Fruit fly (Drosophila melanogaster) whole organism, embryonic: Measurements from ENCODE around the gene pasi2.
A peak's percentile ranks its signal among the peaks of the same experiment; 100 is the strongest.

Experiments
- Aef1 ChIP-seq: fragments of 200-800 bp; sonication (Bioruptor generic); IDR thresholded peaks from 3 replicates; pipeline ENCODE4 v1.3.6; 2022; ENCODE audit warnings: missing biosample characterization, missing genetic modification characterization
- Antp ChIP-seq: fragments of 200-800 bp; sonication (Bioruptor generic); optimal IDR thresholded peaks from 3 replicates; lab custom pipeline; 2016; ENCODE audit warnings: missing biosample characterization, missing genetic modification characterization
- Atf6 ChIP-seq: fragments of 200-800 bp; sonication (Bioruptor generic); IDR thresholded peaks from 2 replicates; pipeline ENCODE4 v1.3.6; 2022; ENCODE audit warnings: missing biosample characterization, missing genetic modification characterization
- CG13624 ChIP-seq: fragments of 200-800 bp; sonication (Bioruptor generic); optimal IDR thresholded peaks from 2 replicates; lab custom pipeline; 2016; ENCODE audit warnings: missing biosample characterization, missing genetic modification characterization
- CG14050 ChIP-seq: fragments of 200-800 bp; sonication (Bioruptor generic); IDR thresholded peaks from 3 replicates; pipeline ENCODE4 v1.3.6; 2022; ENCODE audit warnings: missing biosample characterization, missing genetic modification characterization
- CG15073 ChIP-seq: fragments of 200-800 bp; sonication (Bioruptor generic); optimal IDR thresholded peaks from 2 replicates; lab custom pipeline; 2016; ENCODE audit warnings: missing biosample characterization, missing genetic modification characterization
- CG15479 ChIP-seq: fragments of 200-800 bp; sonication (Bioruptor generic); optimal IDR thresholded peaks from 3 replicates; lab custom pipeline; 2019; ENCODE audit warnings: missing biosample characterization, mild to moderate bottlenecking, missing genetic modification characterization, moderate library complexity
- CG17912 ChIP-seq: fragments of 200-800 bp; sonication (Bioruptor generic); optimal IDR thresholded peaks from 2 replicates; lab custom pipeline; 2018; ENCODE audit warnings: missing biosample characterization, mild to moderate bottlenecking, missing genetic modification characterization
- CG1792 ChIP-seq: fragments of 200-800 bp; sonication (Bioruptor generic); optimal IDR thresholded peaks from 2 replicates; lab custom pipeline; 2016; ENCODE audit warnings: missing biosample characterization, missing genetic modification characterization
- CG18011 ChIP-seq: fragments of 200-800 bp; sonication (Bioruptor generic); optimal IDR thresholded peaks from 2 replicates; lab custom pipeline; 2017; ENCODE audit warnings: missing biosample characterization, missing genetic modification characterization, mild to moderate bottlenecking, moderate library complexity, missing genotype
- CG2116 ChIP-seq: fragments of 200-800 bp; sonication (Bioruptor generic); optimal IDR thresholded peaks from 3 replicates; lab custom pipeline; 2018; ENCODE audit warnings: missing biosample characterization, mild to moderate bottlenecking, missing genetic modification characterization
- CG30020 ChIP-seq: fragments of 200-800 bp; optimal IDR thresholded peaks from 2 replicates; lab custom pipeline; 2019; ENCODE audit warnings: missing biosample characterization, mild to moderate bottlenecking, missing genetic modification characterization, moderate library complexity
- CG30403 ChIP-seq: fragments of 200-800 bp; sonication (Bioruptor generic); optimal IDR thresholded peaks from 3 replicates; lab custom pipeline; 2016; ENCODE audit warnings: missing biosample characterization, missing genetic modification characterization
- CG3281 ChIP-seq: fragments of 200-800 bp; sonication (Bioruptor generic); optimal IDR thresholded peaks from 3 replicates; lab custom pipeline; 2017; ENCODE audit warnings: missing biosample characterization, mild to moderate bottlenecking, missing genetic modification characterization
- CG43689 ChIP-seq: fragments of 200-800 bp; sonication (Bioruptor generic); IDR thresholded peaks from 2 replicates; pipeline ENCODE4 v1.3.6; 2022; ENCODE audit warnings: missing biosample characterization, missing genetic modification characterization
- CG4707 ChIP-seq: fragments of 200-800 bp; sonication (Bioruptor generic); optimal IDR thresholded peaks from 2 replicates; lab custom pipeline; 2018; ENCODE audit warnings: missing biosample characterization, mild to moderate bottlenecking, missing genetic modification characterization, moderate library complexity
- CG4730 ChIP-seq: fragments of 200-800 bp; sonication (Bioruptor generic); IDR thresholded peaks from 2 replicates; pipeline ENCODE4 v1.3.6; 2022; ENCODE audit warnings: missing biosample characterization, missing genetic modification characterization
- CG5245 ChIP-seq: fragments of 200-800 bp; sonication (Bioruptor generic); optimal IDR thresholded peaks from 3 replicates; lab custom pipeline; 2016; ENCODE audit warnings: missing biosample characterization, missing genetic modification characterization
- CG6854 ChIP-seq: fragments of 200-800 bp; sonication (Bioruptor generic); optimal IDR thresholded peaks from 3 replicates; lab custom pipeline; 2017; ENCODE audit warnings: missing biosample characterization, mild to moderate bottlenecking, missing genetic modification characterization
- CG7372 ChIP-seq: fragments of 200-800 bp; sonication (Bioruptor generic); IDR thresholded peaks from 2 replicates; pipeline ENCODE4 v1.3.6; 2022; ENCODE audit warnings: missing biosample characterization, missing genetic modification characterization
- CG8089 ChIP-seq: fragments of 200-800 bp; sonication (Bioruptor generic); optimal IDR thresholded peaks from 3 replicates; lab custom pipeline; 2016; ENCODE audit warnings: missing biosample characterization, missing genetic modification characterization
- CG8388 ChIP-seq: fragments of 200-800 bp; sonication (Bioruptor generic); optimal IDR thresholded peaks from 2 replicates; lab custom pipeline; 2019; ENCODE audit warnings: missing biosample characterization, mild to moderate bottlenecking, missing genetic modification characterization, moderate library complexity
- D ChIP-seq, 2 experiments: fragments of 200-800 bp in 1 of 2; fragments of >200 bp in 1 of 2; sonication (Bioruptor generic) in 1 of 2; optimal IDR thresholded peaks; 2 replicates in 1 of 2; 3 replicates in 1 of 2; lab custom pipeline; 2017; ENCODE audit warnings: mild to moderate bottlenecking in 1 of 2, missing biosample characterization in 1 of 2, missing genetic modification characterization in 1 of 2, missing genetic modification reagents in 1 of 2
- Dp ChIP-seq: fragments of 200-800 bp; sonication (Bioruptor generic); optimal IDR thresholded peaks from 2 replicates; lab custom pipeline; 2018; ENCODE audit warnings: missing biosample characterization, mild to moderate bottlenecking, missing genetic modification characterization, moderate library complexity
- Dref ChIP-seq: fragments of 200-800 bp; sonication (Bioruptor generic); IDR thresholded peaks from 2 replicates; pipeline ENCODE4 v1.3.6; 2022; ENCODE audit warnings: missing biosample characterization, missing genetic modification characterization
- Eip74EF ChIP-seq, 2 experiments: fragments of 200-800 bp in 1 of 2; fragments of >200 bp in 1 of 2; sonication (Bioruptor generic) in 1 of 2; optimal IDR thresholded peaks; 2 replicates each; lab custom pipeline; 2017 to 2019; ENCODE audit warnings: missing biosample characterization in 2 of 2, missing genetic modification characterization in 2 of 2, mild to moderate bottlenecking in 1 of 2, moderate library complexity in 1 of 2
- Ets97D ChIP-seq: fragments of 200-800 bp; sonication (Bioruptor generic); optimal IDR thresholded peaks from 3 replicates; lab custom pipeline; 2016; ENCODE audit warnings: missing biosample characterization, missing genetic modification characterization
- H15 ChIP-seq: fragments of 200-800 bp; sonication (Bioruptor generic); IDR thresholded peaks from 3 replicates; pipeline ENCODE4 v1.3.6; 2022; ENCODE audit warnings: missing biosample characterization, missing genetic modification characterization
- HLH3B ChIP-seq: fragments of 200-800 bp; sonication (Bioruptor generic); IDR thresholded peaks from 2 replicates; pipeline ENCODE4 v1.3.6; 2022; ENCODE audit warnings: missing biosample characterization, missing genetic modification characterization
- HLHmδ ChIP-seq: fragments of 200-800 bp; sonication (Bioruptor generic); optimal IDR thresholded peaks from 2 replicates; lab custom pipeline; 2018; ENCODE audit warnings: missing biosample characterization, mild to moderate bottlenecking, missing genetic modification characterization, moderate library complexity
- HmgZ ChIP-seq: fragments of 200-800 bp; sonication (Bioruptor generic); optimal IDR thresholded peaks from 2 replicates; lab custom pipeline; 2018; ENCODE audit warnings: missing biosample characterization, mild to moderate bottlenecking, missing genetic modification characterization
- Hr39 ChIP-seq: fragments of >200 bp; optimal IDR thresholded peaks from 2 replicates; lab custom pipeline; 2017
- Nf-YB ChIP-seq: fragments of 200-800 bp; sonication (Bioruptor generic); optimal IDR thresholded peaks from 3 replicates; lab custom pipeline; 2019; ENCODE audit warnings: missing biosample characterization, mild to moderate bottlenecking, missing genetic modification characterization, moderate library complexity
- Opbp ChIP-seq: fragments of 200-800 bp; sonication (Bioruptor generic); IDR thresholded peaks from 3 replicates; pipeline ENCODE4 v1.3.6; 2022; ENCODE audit warnings: missing biosample characterization, missing genetic modification characterization; ENCODE audit not compliant: partially characterized antibody
- Ravus ChIP-seq: fragments of 200-800 bp; sonication (Bioruptor generic); IDR thresholded peaks from 2 replicates; pipeline ENCODE4 v1.3.6; 2022; ENCODE audit warnings: missing biosample characterization, missing genetic modification characterization
- Tbp ChIP-seq: fragments of >200 bp; optimal IDR thresholded peaks from 2 replicates; lab custom pipeline; 2018; ENCODE audit warnings: missing biosample characterization, missing genetic modification characterization
- bab2 ChIP-seq: fragments of 200-800 bp; sonication (Bioruptor generic); optimal IDR thresholded peaks from 2 replicates; lab custom pipeline; 2016; ENCODE audit warnings: missing biosample characterization, missing genetic modification characterization
- cas ChIP-seq: fragments of 200-800 bp; sonication (Bioruptor generic); IDR thresholded peaks from 2 replicates; pipeline ENCODE4 v1.3.6; 2022; ENCODE audit warnings: missing biosample characterization, missing genetic modification characterization
- fd64A ChIP-seq: fragments of 200-800 bp; sonication (Bioruptor generic); optimal IDR thresholded peaks from 3 replicates; lab custom pipeline; 2018; ENCODE audit warnings: missing biosample characterization, mild to moderate bottlenecking, missing genetic modification characterization
- gt ChIP-seq: fragments of 200-800 bp; sonication (Bioruptor generic); IDR thresholded peaks from 2 replicates; pipeline ENCODE4 v1.3.6; 2022; ENCODE audit warnings: missing biosample characterization, missing genetic modification characterization
- klu ChIP-seq: fragments of 200-800 bp; sonication (Bioruptor generic); IDR thresholded peaks from 2 replicates; pipeline ENCODE4 v1.3.6; 2022; ENCODE audit warnings: missing biosample characterization, missing genetic modification characterization
- nmo ChIP-seq: fragments of 200-800 bp; sonication (Bioruptor generic); optimal IDR thresholded peaks from 2 replicates; lab custom pipeline; 2018; ENCODE audit warnings: missing biosample characterization, mild to moderate bottlenecking, missing genetic modification characterization, moderate library complexity
- pb ChIP-seq: fragments of 200-800 bp; sonication (Bioruptor generic); optimal IDR thresholded peaks from 3 replicates; lab custom pipeline; 2016; ENCODE audit warnings: missing biosample characterization, missing genetic modification characterization
- phol ChIP-seq: fragments of 200-800 bp; sonication (Bioruptor generic); optimal IDR thresholded peaks from 3 replicates; lab custom pipeline; 2018; ENCODE audit warnings: missing biosample characterization, mild to moderate bottlenecking, missing genetic modification characterization, moderate library complexity
- prd ChIP-seq, 3 experiments: fragments of >200 bp in 2 of 3; fragments of 200-800 bp in 1 of 3; sonication (Bioruptor generic) in 1 of 3; optimal IDR thresholded peaks in 2 of 3; IDR thresholded peaks in 1 of 3; 2 replicates in 2 of 3; 3 replicates in 1 of 3; pipeline versions ENCODE4 v1.3.6 to Lab custom; 2017 to 2022; ENCODE audit warnings: missing biosample characterization in 1 of 3, missing genetic modification characterization in 1 of 3
- pum ChIP-seq: fragments of 200-800 bp; sonication (Bioruptor generic); optimal IDR thresholded peaks from 2 replicates; lab custom pipeline; 2016; ENCODE audit warnings: missing biosample characterization, missing genetic modification characterization
- tll ChIP-seq, 2 experiments: fragments of 200-800 bp in 1 of 2; fragments of >200 bp in 1 of 2; sonication (Bioruptor generic) in 1 of 2; optimal IDR thresholded peaks; 2 replicates each; lab custom pipeline; 2017 to 2019; ENCODE audit warnings: missing biosample characterization in 2 of 2, missing genetic modification characterization in 2 of 2, mild to moderate bottlenecking in 1 of 2, moderate library complexity in 1 of 2
- toy ChIP-seq: fragments of 200-800 bp; sonication (Bioruptor generic); IDR thresholded peaks from 2 replicates; pipeline ENCODE4 v1.3.6; 2022; ENCODE audit warnings: missing biosample characterization, missing genetic modification characterization
- trh ChIP-seq: fragments of 200-800 bp; sonication (Bioruptor generic); optimal IDR thresholded peaks from 2 replicates; lab custom pipeline; 2016; ENCODE audit warnings: missing biosample characterization, missing genetic modification characterization
- unc-4 ChIP-seq: fragments of 200-800 bp; sonication (Bioruptor generic); IDR thresholded peaks from 2 replicates; pipeline ENCODE4 v1.3.6; 2022; ENCODE audit warnings: missing biosample characterization, missing genetic modification characterization; ENCODE audit not compliant: partially characterized antibody

pasi2 gene

DNA sequence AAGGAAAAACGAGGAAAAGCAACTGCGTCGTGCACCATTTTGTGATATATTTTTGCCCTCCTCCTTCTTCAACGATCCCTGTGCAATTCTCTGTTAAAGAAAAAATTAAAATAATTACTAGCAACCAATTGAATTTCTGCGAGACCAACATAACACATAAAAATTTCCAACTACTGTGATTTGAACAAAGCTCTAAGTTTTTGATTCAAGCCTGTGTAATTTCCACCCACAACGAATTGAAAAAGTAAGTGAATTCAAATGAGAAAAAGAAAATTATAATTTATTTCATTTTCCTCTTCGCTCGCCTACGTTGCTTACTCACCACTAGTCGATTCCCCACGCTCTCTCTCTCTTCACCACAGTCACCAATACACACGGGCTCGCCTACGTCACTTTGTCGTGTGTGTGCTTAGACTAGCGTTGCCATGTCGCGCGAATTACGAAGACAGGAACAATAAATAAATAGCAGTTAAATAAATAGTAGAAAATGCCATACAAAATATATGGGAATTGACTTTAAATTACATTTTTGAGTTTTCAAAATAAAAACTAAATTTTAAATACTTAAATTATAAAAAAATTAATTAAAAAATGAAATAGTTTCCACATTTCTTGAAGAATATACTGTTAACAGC is 7.4 kb downstream of the pasi2 start (continued):
- no peak for TF ChIP-seq CG18011 (GFP tag; lab: Kevin White, UChicago)
- TF ChIP-seq CG15073 (GFP tag; lab: Kevin White, UChicago): no peak
- no peak for TF ChIP-seq CG14050
- no peak for TF ChIP-seq cas (GFP tag; lab: Robert Waterston, UW)
- no peak for TF ChIP-seq H15
- peak; percentile 70 for TF ChIP-seq CG3281 (GFP tag; lab: Kevin White, UChicago)
- no peak for TF ChIP-seq Antp
- TF ChIP-seq CG8388: peak; percentile 46
- no peak for TF ChIP-seq CG13624 (GFP tag; lab: Kevin White, UChicago)
- TF ChIP-seq CG2116: peak; percentile 16
- peak; percentile 61 for TF ChIP-seq CG6854 (GFP tag; lab: Kevin White, UChicago)
- no peak for TF ChIP-seq klu (GFP tag; lab: Robert Waterston, UW)
- no peak for TF ChIP-seq Dp
- peak; percentile 20 for TF ChIP-seq Ets97D (GFP tag; lab: Kevin White, UChicago)
- TF ChIP-seq Tbp (GFP tag; lab: Kevin White, UChicago): no peak
- peak; percentile 24 for TF ChIP-seq fd64A
- TF ChIP-seq Ravus (GFP tag; lab: Robert Waterston, UW): no peak
- no peak for TF ChIP-seq prd (optimal IDR thresholded peaks at IDR 0.05; lab: Kevin White, UChicago)
- no peak for TF ChIP-seq prd (GFP tag; IDR thresholded peaks at IDR 0.05; lab: Robert Waterston, UW)
- no peak for TF ChIP-seq Opbp (GFP tag; lab: Robert Waterston, UW)
- TF ChIP-seq CG43689 (GFP tag; lab: Robert Waterston, UW): no peak
- TF ChIP-seq CG8089 (GFP tag; lab: Kevin White, UChicago): no peak
- TF ChIP-seq HLHmδ (GFP tag; lab: Kevin White, UChicago): peak; percentile 96
- TF ChIP-seq CG30403: peak; percentile 38
- TF ChIP-seq CG15479 (GFP tag; lab: Kevin White, UChicago): no peak
- no peak for TF ChIP-seq tll (GFP tag; optimal IDR thresholded peaks at IDR 0.05; lab: Kevin White, UChicago)
- TF ChIP-seq CG30020 (tag; lab: Kevin White, UChicago): peak; percentile 26
- no peak for TF ChIP-seq bab2 (GFP tag; lab: Kevin White, UChicago)
- peak; percentile 53; the same call in 1 of the 2 replicates for TF ChIP-seq Atf6 (GFP tag; lab: Robert Waterston, UW)
- TF ChIP-seq CG4730: no peak
- TF ChIP-seq trh: peak; percentile 12
- TF ChIP-seq unc-4 (GFP tag; lab: Robert Waterston, UW): no peak
- no peak for TF ChIP-seq pum (GFP tag; lab: Kevin White, UChicago)
- TF ChIP-seq gt (GFP tag; lab: Robert Waterston, UW): no peak
- peak; percentile 72 for TF ChIP-seq CG17912 (GFP tag; lab: Kevin White, UChicago)
- peak; percentile 78 for TF ChIP-seq CG4707
- TF ChIP-seq Aef1 (GFP tag; lab: Robert Waterston, UW): no peak
- peak in 1 of 2 experiments; percentile 44 for TF ChIP-seq Eip74EF (GFP tag; optimal IDR thresholded peaks at IDR 0.05; lab: Kevin White, UChicago)
- peak; percentile 20; the same call in 1 of the 2 replicates for TF ChIP-seq HLH3B
- TF ChIP-seq Dref (GFP tag; lab: Robert Waterston, UW): no peak
- no peak for TF ChIP-seq D (optimal IDR thresholded peaks at IDR 0.05; lab: Kevin White, UChicago)
- peak; percentile 13 for TF ChIP-seq D (GFP tag; optimal IDR thresholded peaks at IDR 0.05; lab: Kevin White, UChicago)
- TF ChIP-seq Hr39: no peak
- peak; percentile 30 for TF ChIP-seq Nf-YB (GFP tag; lab: Kevin White, UChicago)
- no peak for TF ChIP-seq pb (GFP tag; lab: Kevin White, UChicago)
- peak; percentile 7 for TF ChIP-seq phol
- TF ChIP-seq toy: no peak
- no peak for TF ChIP-seq CG5245 (GFP tag; lab: Kevin White, UChicago)
- no peak for TF ChIP-seq CG7372 (GFP tag; lab: Robert Waterston, UW)
- no peak for TF ChIP-seq nmo (GFP tag; lab: Kevin White, UChicago)
- peak; percentile 75 for TF ChIP-seq HmgZ (tag; lab: Kevin White, UChicago)
- no peak for TF ChIP-seq CG1792 (GFP tag; lab: Kevin White, UChicago)
